Worm (Caenorhabditis elegans): ENCODE data around the gene R11D1.10.

DNA sequence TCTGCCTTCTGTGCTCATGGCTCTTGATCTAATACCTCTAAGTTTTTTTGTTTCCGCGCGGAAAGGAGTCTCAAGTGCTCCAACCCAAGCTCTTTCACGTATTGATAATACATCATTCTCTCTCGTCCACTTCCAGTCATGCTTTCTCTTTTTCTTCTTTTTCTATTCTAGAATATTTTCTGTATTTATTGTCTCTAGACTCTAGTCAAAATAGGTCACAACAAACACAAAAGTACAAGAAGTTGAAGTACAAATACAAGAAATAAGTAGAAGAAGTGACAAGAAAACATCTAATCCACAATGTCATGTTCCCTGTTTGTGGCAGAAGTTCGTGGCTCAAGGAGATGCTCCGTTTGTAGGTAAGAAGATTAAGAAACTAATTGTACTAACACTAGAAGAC lies 43.9 kb downstream of the R11D1.10 start, which contains the start of gene ZC455.1:
- no peak for TF ChIP-seq nhr-25 (tag; optimal IDR thresholded peaks at IDR 0.05)
- no peak for TF ChIP-seq nhr-237 (tag; optimal IDR thresholded peaks at IDR 0.05)
- no peak for TF ChIP-seq lin-15B (tag; optimal IDR thresholded peaks at IDR 0.05)
- no peak for TF ChIP-seq unc-39 (tag; optimal IDR thresholded peaks at IDR 0.05)
